Worm (Caenorhabditis elegans): ENCODE results near the gene Y54G2A.18.

- TF ChIP-seq blmp-1 (tag; optimal IDR thresholded peaks at IDR 0.05; ENCODE audit: insufficient read depth) = no peak
- no peak for TF ChIP-seq skn-1 (tag; optimal IDR thresholded peaks at IDR 0.05)
- no peak for TF ChIP-seq dmd-4 (tag; optimal IDR thresholded peaks at IDR 0.05)
- TF ChIP-seq nhr-11 (tag; optimal IDR thresholded peaks at IDR 0.05) = no peak
- no peak for TF ChIP-seq lin-13 (GFP tag; optimal IDR thresholded peaks at IDR 0.05)
- no peak for TF ChIP-seq lin-11 (tag; optimal IDR thresholded peaks at IDR 0.05)
- no peak for TF ChIP-seq mdl-1 (tag; optimal IDR thresholded peaks at IDR 0.05)
- no peak for TF ChIP-seq unc-62 (GFP tag; optimal IDR thresholded peaks at IDR 0.05)
These were observed 40.7 kb downstream of the Y54G2A.18 start for ce11 chrIV:2851625-2852024.

Data from whole organism, L2 larva.